Worm (Caenorhabditis elegans) whole organism, late embryonic: Measurements from ENCODE around the gene pmpl-1.
A peak's percentile ranks its signal among the peaks of the same experiment; 100 is the strongest.

ENCODE experiments used
- C38D4.7 ChIP-seq: fragments of 200-800 bp; sonication (Bioruptor generic); optimal IDR thresholded peaks from 2 replicates; lab custom pipeline; 2018; ENCODE audit warnings: mild to moderate bottlenecking, missing genetic modification characterization, moderate library complexity, missing compliant biosample characterization
- ama-1 ChIP-seq: fragments of 150-350 bp; optimal IDR thresholded peaks from 2 replicates; lab custom pipeline; 2014
- ceh-34 ChIP-seq: sonication (generic microtip); optimal IDR thresholded peaks from 2 replicates; lab custom pipeline; 2016; ENCODE audit warnings: mild to moderate bottlenecking, missing genetic modification characterization, missing compliant biosample characterization
- che-1 ChIP-seq: sonication (generic microtip); optimal IDR thresholded peaks from 2 replicates; lab custom pipeline; 2016; ENCODE audit warnings: mild to moderate bottlenecking, missing genetic modification characterization, missing compliant biosample characterization
- dmd-4 ChIP-seq: sonication (generic microtip); optimal IDR thresholded peaks from 2 replicates; lab custom pipeline; 2016; ENCODE audit warnings: borderline replicate concordance, missing genetic modification characterization, missing compliant biosample characterization
- dve-1 ChIP-seq: sonication (generic microtip); optimal IDR thresholded peaks from 2 replicates; lab custom pipeline; 2017; ENCODE audit warnings: antibody characterized with exemption, mild to moderate bottlenecking, missing genetic modification characterization, missing compliant biosample characterization
- elt-2 ChIP-seq: sonication (generic microtip); optimal IDR thresholded peaks from 2 replicates; lab custom pipeline; 2016; ENCODE audit warnings: missing genetic modification reagents, missing genetic modification characterization, missing compliant biosample characterization
- lim-6 ChIP-seq: sonication (generic microtip); optimal IDR thresholded peaks from 2 replicates; lab custom pipeline; 2016; ENCODE audit warnings: missing genetic modification characterization, missing compliant biosample characterization
- nhr-11 ChIP-seq: fragments of 150-350 bp; optimal IDR thresholded peaks from 2 replicates; lab custom pipeline; 2014; ENCODE audit warnings: missing biosample characterization, missing genetic modification characterization
- pat-9 ChIP-seq: fragments of 200-800 bp; sonication (Bioruptor generic); optimal IDR thresholded peaks from 2 replicates; lab custom pipeline; 2018; ENCODE audit warnings: mild to moderate bottlenecking, missing genetic modification characterization, moderate library complexity, missing compliant biosample characterization
- pha-4 ChIP-seq: fragments of 150-350 bp; optimal IDR thresholded peaks from 2 replicates; lab custom pipeline; 2018; ENCODE audit warnings: missing biosample characterization, missing genetic modification reagents, missing genetic modification characterization
- rnt-1 ChIP-seq: sonication (generic microtip); optimal IDR thresholded peaks from 2 replicates; lab custom pipeline; 2016; ENCODE audit warnings: missing genetic modification characterization, missing compliant biosample characterization
- tbx-7 ChIP-seq: sonication (generic microtip); optimal IDR thresholded peaks from 2 replicates; lab custom pipeline; 2016; ENCODE audit warnings: missing genotype, missing genetic modification characterization, missing compliant biosample characterization

ce11 chrX:3788483-3788882, 657 bp downstream of the pmpl-1 start:
- no peak for TF ChIP-seq lim-6 (tag; lab: Kevin White, UChicago)
- no peak for TF ChIP-seq dmd-4 (tag; lab: Kevin White, UChicago)
- TF ChIP-seq pat-9 (tag; lab: Kevin White, UChicago): no peak
- TF ChIP-seq nhr-11 (tag; lab: Kevin White, UChicago): no peak
- TF ChIP-seq rnt-1 (tag; lab: Kevin White, UChicago): no peak
- TF ChIP-seq che-1 (tag; lab: Kevin White, UChicago): no peak
- TF ChIP-seq elt-2 (tag; lab: Kevin White, UChicago): no peak
- TF ChIP-seq tbx-7: no peak
- TF ChIP-seq ama-1 (lab: Kevin White, UChicago): no peak
- TF ChIP-seq pha-4 (tag; lab: Kevin White, UChicago): no peak
- TF ChIP-seq ceh-34 (tag; lab: Kevin White, UChicago): no peak
- TF ChIP-seq dve-1 (tag; lab: Kevin White, UChicago): peak; percentile 13
- no peak for TF ChIP-seq C38D4.7
